Worm (Caenorhabditis elegans) whole organism, late embryonic: ENCODE results near the gene pie-1.
"Not testable (repeated sequence)": the region's sequence is repeated elsewhere in the genome, so short reads cannot be mapped to it uniquely, and the experiment has no call there.

ENCODE experiments used
- C38D4.7 ChIP-seq: fragments of 200-800 bp; sonication (Bioruptor generic); optimal IDR thresholded peaks from 2 replicates; lab custom pipeline; 2018; ENCODE audit warnings: mild to moderate bottlenecking, missing genetic modification characterization, moderate library complexity, missing compliant biosample characterization
- K02D7.2 ChIP-seq: sonication (generic microtip); optimal IDR thresholded peaks from 2 replicates; lab custom pipeline; 2017; ENCODE audit warnings: mild to moderate bottlenecking, missing genetic modification characterization, missing compliant biosample characterization
- T23F11.4 ChIP-seq: fragments of 200-800 bp; sonication (Bioruptor generic); optimal IDR thresholded peaks from 2 replicates; lab custom pipeline; 2018; ENCODE audit warnings: mild to moderate bottlenecking, missing genetic modification characterization, missing compliant biosample characterization
- Y22D7AL.16 ChIP-seq: sonication (generic microtip); optimal IDR thresholded peaks from 2 replicates; lab custom pipeline; 2016; ENCODE audit warnings: missing genetic modification characterization, missing compliant biosample characterization
- ahr-1 ChIP-seq: sonication (generic microtip); optimal IDR thresholded peaks from 2 replicates; lab custom pipeline; 2016; ENCODE audit warnings: missing genetic modification characterization, missing compliant biosample characterization
- ceh-2 ChIP-seq: sonication (generic microtip); optimal IDR thresholded peaks from 2 replicates; lab custom pipeline; 2016; ENCODE audit warnings: missing genotype, missing genetic modification characterization, missing compliant biosample characterization
- ceh-30 ChIP-seq: fragments of 150-350 bp; optimal IDR thresholded peaks from 2 replicates; lab custom pipeline; 2014; ENCODE audit warnings: missing biosample characterization, missing genetic modification characterization
- ceh-31 ChIP-seq: sonication (generic microtip); optimal IDR thresholded peaks from 2 replicates; lab custom pipeline; 2016; ENCODE audit warnings: missing genetic modification characterization, missing compliant biosample characterization
- ceh-34 ChIP-seq: sonication (generic microtip); optimal IDR thresholded peaks from 2 replicates; lab custom pipeline; 2016; ENCODE audit warnings: mild to moderate bottlenecking, missing genetic modification characterization, missing compliant biosample characterization
- ceh-48 ChIP-seq: sonication (generic microtip); optimal IDR thresholded peaks from 2 replicates; lab custom pipeline; 2016; ENCODE audit warnings: missing genetic modification characterization, inconsistent platforms, missing compliant biosample characterization
- dmd-4 ChIP-seq: sonication (generic microtip); optimal IDR thresholded peaks from 2 replicates; lab custom pipeline; 2016; ENCODE audit warnings: borderline replicate concordance, missing genetic modification characterization, missing compliant biosample characterization
- dve-1 ChIP-seq: sonication (generic microtip); optimal IDR thresholded peaks from 2 replicates; lab custom pipeline; 2017; ENCODE audit warnings: antibody characterized with exemption, mild to moderate bottlenecking, missing genetic modification characterization, missing compliant biosample characterization
- elt-2 ChIP-seq: sonication (generic microtip); optimal IDR thresholded peaks from 2 replicates; lab custom pipeline; 2016; ENCODE audit warnings: missing genetic modification reagents, missing genetic modification characterization, missing compliant biosample characterization
- eyg-1 ChIP-seq: sonication (generic microtip); optimal IDR thresholded peaks from 2 replicates; lab custom pipeline; 2016; ENCODE audit warnings: missing genotype, missing genetic modification characterization, missing compliant biosample characterization
- fkh-6 ChIP-seq: sonication (generic microtip); optimal IDR thresholded peaks from 2 replicates; lab custom pipeline; 2016; ENCODE audit warnings: missing genetic modification characterization, missing compliant biosample characterization
- hlh-13 ChIP-seq: fragments of 200-800 bp; sonication (Bioruptor generic); optimal IDR thresholded peaks from 2 replicates; lab custom pipeline; 2018; ENCODE audit warnings: mild to moderate bottlenecking, missing genetic modification characterization, missing compliant biosample characterization
- hlh-15 ChIP-seq: sonication (generic microtip); optimal IDR thresholded peaks from 2 replicates; lab custom pipeline; 2016; ENCODE audit warnings: missing genetic modification characterization, missing compliant biosample characterization
- lim-6 ChIP-seq: sonication (generic microtip); optimal IDR thresholded peaks from 2 replicates; lab custom pipeline; 2016; ENCODE audit warnings: missing genetic modification characterization, missing compliant biosample characterization
- lin-11 ChIP-seq: fragments of 200-800 bp; sonication (Bioruptor generic); optimal IDR thresholded peaks from 2 replicates; lab custom pipeline; 2018; ENCODE audit warnings: mild to moderate bottlenecking, missing genetic modification characterization, missing compliant biosample characterization
- madf-2 ChIP-seq: sonication (generic microtip); optimal IDR thresholded peaks from 2 replicates; lab custom pipeline; 2017; ENCODE audit warnings: missing genetic modification characterization, missing compliant biosample characterization
- mec-3 ChIP-seq: sonication (generic microtip); optimal IDR thresholded peaks from 2 replicates; lab custom pipeline; 2016; ENCODE audit warnings: borderline replicate concordance, missing genetic modification characterization, missing compliant biosample characterization
- nfya-1 ChIP-seq: sonication (generic microtip); optimal IDR thresholded peaks from 2 replicates; lab custom pipeline; 2017; ENCODE audit warnings: missing genetic modification characterization, mild to moderate bottlenecking, missing compliant biosample characterization, antibody characterized with exemption, moderate library complexity
- pat-9 ChIP-seq: fragments of 200-800 bp; sonication (Bioruptor generic); optimal IDR thresholded peaks from 2 replicates; lab custom pipeline; 2018; ENCODE audit warnings: mild to moderate bottlenecking, missing genetic modification characterization, moderate library complexity, missing compliant biosample characterization
- pax-1 ChIP-seq: fragments of 150-350 bp; optimal IDR thresholded peaks from 2 replicates; lab custom pipeline; 2014; ENCODE audit warnings: missing biosample characterization, missing genetic modification characterization
- pha-4 ChIP-seq: fragments of 150-350 bp; optimal IDR thresholded peaks from 2 replicates; lab custom pipeline; 2018; ENCODE audit warnings: missing biosample characterization, missing genetic modification reagents, missing genetic modification characterization
- pqm-1 ChIP-seq: sonication (generic microtip); optimal IDR thresholded peaks from 2 replicates; lab custom pipeline; 2016; ENCODE audit warnings: missing genetic modification characterization, missing compliant biosample characterization
- pros-1 ChIP-seq: fragments of 150-350 bp; optimal IDR thresholded peaks from 2 replicates; lab custom pipeline; 2014; ENCODE audit warnings: missing biosample characterization, missing genetic modification reagents, missing genetic modification characterization
- sox-4 ChIP-seq: sonication (generic microtip); optimal IDR thresholded peaks from 2 replicates; lab custom pipeline; 2017; ENCODE audit warnings: mild to moderate bottlenecking, missing genetic modification characterization, inconsistent platforms, missing compliant biosample characterization
- tbx-2 ChIP-seq: sonication (generic microtip); optimal IDR thresholded peaks from 2 replicates; lab custom pipeline; 2016; ENCODE audit warnings: missing genetic modification characterization, missing compliant biosample characterization
- tbx-7 ChIP-seq: sonication (generic microtip); optimal IDR thresholded peaks from 2 replicates; lab custom pipeline; 2016; ENCODE audit warnings: missing genotype, missing genetic modification characterization, missing compliant biosample characterization
- unc-3 ChIP-seq, 2 experiments: fragments of 200-800 bp in 1 of 2; sonication (Bioruptor generic) in 1 of 2; sonication (generic microtip) in 1 of 2; conservative IDR thresholded peaks in 1 of 2; optimal IDR thresholded peaks in 1 of 2; 2 replicates each; pipeline versions ENCODE4 v1.3.6 to Lab custom; 2016 to 2022; ENCODE audit warnings: missing compliant biosample characterization in 2 of 2, missing genetic modification characterization in 2 of 2, missing genetic modification reagents in 1 of 2
- unc-42 ChIP-seq: sonication (generic microtip); optimal IDR thresholded peaks from 2 replicates; lab custom pipeline; 2016; ENCODE audit warnings: missing genotype, missing genetic modification characterization, missing compliant biosample characterization
- unc-86 ChIP-seq: sonication (generic microtip); optimal IDR thresholded peaks from 2 replicates; lab custom pipeline; 2016; ENCODE audit warnings: missing genetic modification characterization, missing compliant biosample characterization
- ztf-16 ChIP-seq: sonication (generic microtip); optimal IDR thresholded peaks from 2 replicates; lab custom pipeline; 2017; ENCODE audit warnings: missing genetic modification characterization, missing compliant biosample characterization

The pie-1 gene

ce11 chrIII:12426558-12426957 is at the start of gene pie-1:
pie-1 (plus strand) TSS chrIII:12426893.
- TF ChIP-seq K02D7.2 (tag; lab: Kevin White, UChicago), result no peak
- TF ChIP-seq ztf-16 (tag; lab: Kevin White, UChicago), result no peak
- no peak for TF ChIP-seq dve-1 (tag; lab: Kevin White, UChicago)
- TF ChIP-seq pros-1, result no peak
- TF ChIP-seq madf-2, result no peak
- TF ChIP-seq tbx-2 (tag; lab: Kevin White, UChicago), result no peak
- no peak for TF ChIP-seq lin-11 (tag; lab: Kevin White, UChicago)
- TF ChIP-seq hlh-15 (tag; lab: Kevin White, UChicago), result no peak
- no peak for TF ChIP-seq pha-4
- TF ChIP-seq lim-6 (tag; lab: Kevin White, UChicago), result no peak
- no peak for TF ChIP-seq ceh-31 (tag; lab: Kevin White, UChicago)
- TF ChIP-seq elt-2 (tag; lab: Kevin White, UChicago), result no peak

- TF ChIP-seq nfya-1 (tag; lab: Kevin White, UChicago) (peak; percentile 9), unc-42 (no peak)
Measured at ce11 chrIII:12377198-12377662, 49.5 kb upstream of the pie-1 start, which contains the start of gene pph-4.2. pph-4.2 (minus strand) TSS chrIII:12377248.

ce11 chrIII:12383709-12384108 is 43.0 kb upstream of the pie-1 start, which contains the start of gene Y49E10.4:
Y49E10.4 (minus strand) TSS chrIII:12383809.
- not testable (repeated sequence) for TF ChIP-seq eyg-1; Y22D7AL.16 (tag; lab: Kevin White, UChicago); pqm-1 (tag; lab: Kevin White, UChicago)

ce11 chrIII:12386597-12386996 is 40.1 kb upstream of the pie-1 start, which contains the start of gene Y49E10.30:
Y49E10.30 (plus strand) TSS chrIII:12386897.
- not testable (repeated sequence) for TF ChIP-seq ceh-30; pat-9 (tag; lab: Kevin White, UChicago); hlh-13

ce11 chrIII:12388106-12388505 is 38.6 kb upstream of the pie-1 start:
- TF ChIP-seq nfya-1 (tag; lab: Kevin White, UChicago) (no peak), eyg-1 (no peak), mec-3 (tag; lab: Kevin White, UChicago) (no peak), unc-3 (GFP tag; conservative IDR thresholded peaks at IDR 0.05; lab: Robert Waterston, UW) (no peak), unc-3 (tag; optimal IDR thresholded peaks at IDR 0.05; lab: Kevin White, UChicago) (no peak), fkh-6 (no peak), ceh-31 (tag; lab: Kevin White, UChicago) (no peak)

ce11 chrIII:12395085-12395484 is 31.6 kb upstream of the pie-1 start, which contains the start of gene Y49E10.10:
Y49E10.10 (plus strand) TSS chrIII:12395465.
- TF ChIP-seq tbx-7 (tag; lab: Kevin White, UChicago) (no peak), ceh-48 (tag; lab: Kevin White, UChicago) (peak; percentile 44)

- no peak for TF ChIP-seq T23F11.4 (GFP tag; lab: Kevin White, UChicago)
- TF ChIP-seq ahr-1, result no peak
- TF ChIP-seq sox-4 (tag; lab: Kevin White, UChicago), result no peak
- no peak for TF ChIP-seq tbx-7 (tag; lab: Kevin White, UChicago)
- TF ChIP-seq pax-1 (tag; lab: Kevin White, UChicago), result no peak
- no peak for TF ChIP-seq pat-9 (tag; lab: Kevin White, UChicago)
- TF ChIP-seq C38D4.7 (GFP tag; lab: Kevin White, UChicago), result no peak
- no peak for TF ChIP-seq Y22D7AL.16 (tag; lab: Kevin White, UChicago)
- no peak for TF ChIP-seq unc-86 (tag; lab: Kevin White, UChicago)
- TF ChIP-seq ceh-34 (tag; lab: Kevin White, UChicago), result no peak
- no peak for TF ChIP-seq ceh-2 (tag; lab: Kevin White, UChicago)
- no peak for TF ChIP-seq elt-2 (tag; lab: Kevin White, UChicago)
- TF ChIP-seq dmd-4 (tag; lab: Kevin White, UChicago), result no peak
- TF ChIP-seq, all 69 proteins: peak for 0
Measured at ce11 chrIII:12398468-12398867, 28.2 kb upstream of the pie-1 start.
